Fruit fly (Drosophila melanogaster) whole organism, embryonic: ENCODE data around the gene Arfip.

Experiments used
- B-H1 ChIP-seq: fragments of 200-800 bp; sonication (Bioruptor generic); IDR thresholded peaks from 3 replicates; pipeline ENCODE4 v1.3.6; 2022; ENCODE audit warnings: missing biosample characterization, missing genetic modification characterization
- B-H2 ChIP-seq: fragments of 200-800 bp; sonication (Bioruptor generic); optimal IDR thresholded peaks from 2 replicates; lab custom pipeline; 2018; ENCODE audit warnings: missing biosample characterization, mild to moderate bottlenecking, missing genetic modification characterization
- Bteb2 ChIP-seq: fragments of 200-800 bp; sonication (Bioruptor generic); optimal IDR thresholded peaks from 2 replicates; lab custom pipeline; 2016; ENCODE audit warnings: missing biosample characterization, missing genetic modification characterization
- CG10147 ChIP-seq: fragments of 200-800 bp; sonication (Bioruptor generic); optimal IDR thresholded peaks from 2 replicates; lab custom pipeline; 2019; ENCODE audit warnings: missing biosample characterization, mild to moderate bottlenecking, missing genetic modification characterization, moderate library complexity
- CG11247 ChIP-seq: fragments of 200-800 bp; sonication (Bioruptor generic); IDR thresholded peaks from 2 replicates; pipeline ENCODE4 v1.3.6; 2022; ENCODE audit warnings: missing biosample characterization, missing genetic modification characterization
- CG13296 ChIP-seq: fragments of 200-800 bp; sonication (Bioruptor generic); optimal IDR thresholded peaks from 3 replicates; lab custom pipeline; 2018; ENCODE audit warnings: missing biosample characterization, mild to moderate bottlenecking, missing genetic modification characterization
- CG15011 ChIP-seq: fragments of 200-800 bp; sonication (Bioruptor generic); optimal IDR thresholded peaks from 3 replicates; lab custom pipeline; 2018; ENCODE audit warnings: missing biosample characterization, mild to moderate bottlenecking, missing genetic modification characterization
- CG1602 ChIP-seq: fragments of 200-800 bp; sonication (Bioruptor generic); optimal IDR thresholded peaks from 3 replicates; lab custom pipeline; 2016; ENCODE audit warnings: missing biosample characterization, missing genetic modification characterization
- CG16779 ChIP-seq: fragments of 200-800 bp; sonication (Bioruptor generic); IDR thresholded peaks from 2 replicates; pipeline ENCODE4 v1.3.6; 2022; ENCODE audit warnings: missing biosample characterization, missing genetic modification characterization
- CG17385 ChIP-seq: fragments of 200-800 bp; sonication (Bioruptor generic); optimal IDR thresholded peaks from 3 replicates; lab custom pipeline; 2018; ENCODE audit warnings: missing biosample characterization, mild to moderate bottlenecking, missing genetic modification characterization
- CG18262 ChIP-seq: fragments of 200-800 bp; optimal IDR thresholded peaks from 3 replicates; lab custom pipeline; 2019; ENCODE audit warnings: missing biosample characterization, mild to moderate bottlenecking, missing genetic modification characterization, moderate library complexity
- CG2120 ChIP-seq: fragments of 200-800 bp; sonication (Bioruptor generic); optimal IDR thresholded peaks from 3 replicates; lab custom pipeline; 2016; ENCODE audit warnings: missing biosample characterization, missing genetic modification characterization
- CG2678 ChIP-seq: fragments of 200-800 bp; sonication (Bioruptor generic); optimal IDR thresholded peaks from 3 replicates; lab custom pipeline; 2019; ENCODE audit warnings: missing biosample characterization, mild to moderate bottlenecking, missing genetic modification characterization, moderate library complexity
- CG31388 ChIP-seq: fragments of 200-800 bp; sonication (Bioruptor generic); optimal IDR thresholded peaks from 2 replicates; lab custom pipeline; 2016; ENCODE audit warnings: missing biosample characterization, missing genetic modification characterization
- CG32772 ChIP-seq: fragments of 200-800 bp; sonication (Bioruptor generic); IDR thresholded peaks from 2 replicates; pipeline ENCODE4 v1.3.6; 2022; ENCODE audit warnings: missing biosample characterization, missing genetic modification characterization
- CG3726 ChIP-seq: fragments of 200-800 bp; sonication (Bioruptor generic); IDR thresholded peaks from 3 replicates; pipeline ENCODE4, ENCODE4 v1.3.6; 2022; ENCODE audit warnings: missing biosample characterization, missing genetic modification characterization
- CG5953 ChIP-seq: fragments of 200-800 bp; sonication (Bioruptor generic); IDR thresholded peaks from 2 replicates; pipeline ENCODE4 v1.3.6; 2022; ENCODE audit warnings: missing biosample characterization, missing genetic modification characterization
- CG6683 ChIP-seq: fragments of 200-800 bp; sonication (Bioruptor generic); optimal IDR thresholded peaks from 2 replicates; lab custom pipeline; 2017; ENCODE audit warnings: missing biosample characterization, mild to moderate bottlenecking, missing genetic modification characterization, missing genetic modification reagents
- CG6813 ChIP-seq: fragments of 200-800 bp; sonication (Bioruptor generic); optimal IDR thresholded peaks from 2 replicates; lab custom pipeline; 2017; ENCODE audit warnings: missing biosample characterization, missing genetic modification characterization, mild to moderate bottlenecking, moderate library complexity, missing genetic modification reagents
- CG7963 ChIP-seq: fragments of 200-800 bp; sonication (Bioruptor generic); IDR thresholded peaks from 3 replicates; pipeline ENCODE4 v1.3.6; 2022; ENCODE audit warnings: missing biosample characterization, missing genetic modification characterization; ENCODE audit not compliant: partially characterized antibody
- Dbx ChIP-seq: fragments of 200-800 bp; sonication (Bioruptor generic); IDR thresholded peaks from 3 replicates; pipeline ENCODE4 v1.3.6; 2022; ENCODE audit warnings: missing biosample characterization, missing genetic modification characterization
- Dref ChIP-seq: fragments of 200-800 bp; sonication (Bioruptor generic); IDR thresholded peaks from 2 replicates; pipeline ENCODE4 v1.3.6; 2022; ENCODE audit warnings: missing biosample characterization, missing genetic modification characterization
- HmgD ChIP-seq: fragments of 200-800 bp; sonication (Bioruptor generic); optimal IDR thresholded peaks from 3 replicates; lab custom pipeline; 2016; ENCODE audit warnings: missing biosample characterization, missing genetic modification characterization
- Hmr ChIP-seq: fragments of 200-800 bp; sonication (Bioruptor generic); optimal IDR thresholded peaks from 3 replicates; lab custom pipeline; 2017; ENCODE audit warnings: mild to moderate bottlenecking, missing biosample characterization, missing genetic modification reagents, missing genetic modification characterization
- Hr3 ChIP-seq: fragments of 200-800 bp; sonication (Bioruptor generic); optimal IDR thresholded peaks from 3 replicates; lab custom pipeline; 2016; ENCODE audit warnings: missing biosample characterization, missing genetic modification characterization
- Hr39 ChIP-seq: fragments of >200 bp; optimal IDR thresholded peaks from 2 replicates; lab custom pipeline; 2017
- Nf-YC ChIP-seq: fragments of 200-800 bp; optimal IDR thresholded peaks from 3 replicates; lab custom pipeline; 2019; ENCODE audit warnings: missing biosample characterization, mild to moderate bottlenecking, missing genetic modification characterization, moderate library complexity
- Side ChIP-seq: fragments of 200-800 bp; sonication (Bioruptor generic); optimal IDR thresholded peaks from 2 replicates; lab custom pipeline; 2016; ENCODE audit warnings: missing biosample characterization, missing genetic modification characterization
- Sox100B ChIP-seq: fragments of 200-800 bp; sonication (Bioruptor generic); optimal IDR thresholded peaks from 3 replicates; lab custom pipeline; 2018; ENCODE audit warnings: missing biosample characterization, mild to moderate bottlenecking, missing genetic modification characterization
- Stat92E ChIP-seq, 3 experiments: fragments of >200 bp in 2 of 3; fragments of 200-800 bp in 1 of 3; sonication (Bioruptor generic) in 1 of 3; optimal IDR thresholded peaks; 2 replicates each; lab custom pipeline; 2017 to 2019; ENCODE audit warnings: missing biosample characterization in 3 of 3, missing genetic modification characterization in 3 of 3, mild to moderate bottlenecking in 1 of 3, moderate library complexity in 1 of 3
- bab2 ChIP-seq: fragments of 200-800 bp; sonication (Bioruptor generic); optimal IDR thresholded peaks from 2 replicates; lab custom pipeline; 2016; ENCODE audit warnings: missing biosample characterization, missing genetic modification characterization
- cas ChIP-seq: fragments of 200-800 bp; sonication (Bioruptor generic); IDR thresholded peaks from 2 replicates; pipeline ENCODE4 v1.3.6; 2022; ENCODE audit warnings: missing biosample characterization, missing genetic modification characterization
- chif ChIP-seq, 2 experiments: fragments of 200-800 bp; sonication (Bioruptor generic); optimal IDR thresholded peaks; 3 replicates each; lab custom pipeline; 2016; ENCODE audit warnings: missing biosample characterization in 2 of 2, missing genetic modification characterization in 2 of 2
- chinmo ChIP-seq: fragments of 200-800 bp; sonication (Bioruptor generic); IDR thresholded peaks from 4 replicates; pipeline ENCODE4 v1.3.6; 2022; ENCODE audit warnings: missing biosample characterization, missing genetic modification characterization; ENCODE audit not compliant: partially characterized antibody
- corto ChIP-seq: fragments of 200-800 bp; sonication (Bioruptor generic); optimal IDR thresholded peaks from 2 replicates; lab custom pipeline; 2016; ENCODE audit warnings: missing biosample characterization, mild to moderate bottlenecking, missing genetic modification characterization, moderate library complexity
- ewg ChIP-seq: fragments of 200-800 bp; sonication (Bioruptor generic); optimal IDR thresholded peaks from 3 replicates; lab custom pipeline; 2017; ENCODE audit warnings: mild to moderate bottlenecking, missing biosample characterization, missing genetic modification reagents, missing genetic modification characterization
- exex ChIP-seq: fragments of 200-800 bp; sonication (Bioruptor generic); optimal IDR thresholded peaks from 4 replicates; lab custom pipeline; 2018; ENCODE audit warnings: missing biosample characterization, mild to moderate bottlenecking, missing genetic modification characterization, moderate library complexity
- eyg ChIP-seq: fragments of 200-800 bp; sonication (Bioruptor generic); optimal IDR thresholded peaks from 3 replicates; lab custom pipeline; 2016; ENCODE audit warnings: missing biosample characterization, missing genetic modification characterization
- fd64A ChIP-seq: fragments of 200-800 bp; sonication (Bioruptor generic); optimal IDR thresholded peaks from 3 replicates; lab custom pipeline; 2018; ENCODE audit warnings: missing biosample characterization, mild to moderate bottlenecking, missing genetic modification characterization
- hkb ChIP-seq, 2 experiments: fragments of 200-800 bp in 1 of 2; fragments of >200 bp in 1 of 2; sonication (Bioruptor generic) in 1 of 2; IDR thresholded peaks in 1 of 2; optimal IDR thresholded peaks in 1 of 2; 2 replicates each; pipeline versions ENCODE4 v1.3.6 to Lab custom; 2017 to 2022; ENCODE audit warnings: missing biosample characterization in 1 of 2, missing genetic modification characterization in 1 of 2
- klu ChIP-seq: fragments of 200-800 bp; sonication (Bioruptor generic); IDR thresholded peaks from 2 replicates; pipeline ENCODE4 v1.3.6; 2022; ENCODE audit warnings: missing biosample characterization, missing genetic modification characterization
- lmd ChIP-seq: fragments of 200-800 bp; sonication (Bioruptor generic); IDR thresholded peaks from 2 replicates; pipeline ENCODE4 v1.3.6; 2022; ENCODE audit warnings: missing biosample characterization, missing genetic modification characterization
- mirr ChIP-seq: fragments of 200-800 bp; sonication (Bioruptor generic); optimal IDR thresholded peaks from 3 replicates; lab custom pipeline; 2018; ENCODE audit warnings: missing biosample characterization, mild to moderate bottlenecking, missing genetic modification characterization
- nerfin-2 ChIP-seq: fragments of 200-800 bp; sonication (Bioruptor generic); IDR thresholded peaks from 2 replicates; pipeline ENCODE4 v1.3.6; 2022; ENCODE audit warnings: missing biosample characterization, missing genetic modification characterization; ENCODE audit not compliant: partially characterized antibody
- nom ChIP-seq: fragments of 200-800 bp; sonication (Bioruptor generic); optimal IDR thresholded peaks from 2 replicates; lab custom pipeline; 2017; ENCODE audit warnings: missing biosample characterization, missing genetic modification characterization, mild to moderate bottlenecking, moderate library complexity, missing genetic modification reagents
- phol ChIP-seq: fragments of 200-800 bp; sonication (Bioruptor generic); optimal IDR thresholded peaks from 3 replicates; lab custom pipeline; 2018; ENCODE audit warnings: missing biosample characterization, mild to moderate bottlenecking, missing genetic modification characterization, moderate library complexity
- ssp ChIP-seq: fragments of 200-800 bp; sonication (Bioruptor generic); IDR thresholded peaks from 2 replicates; pipeline ENCODE4 v1.3.6; 2022; ENCODE audit warnings: missing biosample characterization, missing genetic modification characterization
- tin ChIP-seq: fragments of 200-800 bp; sonication (Bioruptor generic); optimal IDR thresholded peaks from 3 replicates; lab custom pipeline; 2016; ENCODE audit warnings: missing biosample characterization, missing genetic modification characterization
- ttk ChIP-seq: fragments of 200-800 bp; sonication (Bioruptor generic); IDR thresholded peaks from 2 replicates; pipeline ENCODE4 v2.1.2; 2022; ENCODE audit warnings: missing biosample characterization, missing genetic modification characterization
- tup ChIP-seq: fragments of 200-800 bp; sonication (Bioruptor generic); optimal IDR thresholded peaks from 2 replicates; lab custom pipeline; 2016; ENCODE audit warnings: missing biosample characterization, mild to moderate bottlenecking, missing genetic modification characterization, moderate library complexity
- zf30C ChIP-seq: fragments of 200-800 bp; sonication (Bioruptor generic); optimal IDR thresholded peaks from 3 replicates; lab custom pipeline; 2018; ENCODE audit warnings: missing biosample characterization, mild to moderate bottlenecking, missing genetic modification characterization

Arfip gene

dm6 chr3R:11269013-11269412 lies 34.2 kb upstream of the Arfip start (continued):
- no peak for TF ChIP-seq CG32772 (GFP tag; lab: Robert Waterston, UW)
- no peak for TF ChIP-seq B-H1 (GFP tag; lab: Robert Waterston, UW)
- TF ChIP-seq CG10147 (GFP tag; lab: Kevin White, UChicago), result no peak
- peak; percentile 71 for TF ChIP-seq CG17385 (GFP tag; lab: Kevin White, UChicago)
- TF ChIP-seq CG1602 (GFP tag; lab: Kevin White, UChicago), result peak; percentile 51
- no peak for TF ChIP-seq klu (GFP tag; lab: Robert Waterston, UW)
- TF ChIP-seq CG5953 (GFP tag; lab: Robert Waterston, UW), result no peak; the same call in 1 of the 2 replicates
- no peak for TF ChIP-seq Stat92E (GFP tag; optimal IDR thresholded peaks at IDR 0.05; lab: Kevin White, UChicago)
- TF ChIP-seq CG16779 (GFP tag; lab: Robert Waterston, UW), result no peak
- no peak for TF ChIP-seq bab2
- TF ChIP-seq nerfin-2, result no peak
- TF ChIP-seq CG15011 (GFP tag; lab: Kevin White, UChicago), result peak; percentile 31
- TF ChIP-seq CG2678 (tag; lab: Kevin White, UChicago), result no peak
- TF ChIP-seq Nf-YC, result peak; percentile 62
- no peak for TF ChIP-seq ttk
- no peak for TF ChIP-seq CG13296 (GFP tag; lab: Kevin White, UChicago)
- TF ChIP-seq exex, result no peak
- TF ChIP-seq Hr3 (GFP tag; lab: Kevin White, UChicago), result peak; percentile 45
- peak; percentile 15; the same call in 1 of the 2 replicates for TF ChIP-seq lmd (GFP tag; lab: Robert Waterston, UW)
- TF ChIP-seq mirr (GFP tag; lab: Kevin White, UChicago), result no peak
- TF ChIP-seq nom (GFP tag; lab: Kevin White, UChicago), result peak; percentile 24
- TF ChIP-seq CG3726 (GFP tag; lab: Robert Waterston, UW), result 0 out of 3 replicates have a peak, but pooled peaks have one; percentile 41
- TF ChIP-seq zf30C (GFP tag; lab: Kevin White, UChicago), result peak; percentile 35
- TF ChIP-seq corto (GFP tag; lab: Kevin White, UChicago), result no peak
- TF ChIP-seq CG6683, result no peak
- TF ChIP-seq CG2120 (GFP tag; lab: Kevin White, UChicago), result no peak
- TF ChIP-seq CG18262 (tag; lab: Kevin White, UChicago), result no peak
- peak; percentile 71 for TF ChIP-seq tin (GFP tag; lab: Kevin White, UChicago)
- peak; percentile 67 for TF ChIP-seq eyg (GFP tag; lab: Kevin White, UChicago)
- TF ChIP-seq fd64A (GFP tag; lab: Kevin White, UChicago), result peak; percentile 66
- peak in 1 of 2 experiments; percentile 75 for TF ChIP-seq chif (GFP tag; optimal IDR thresholded peaks at IDR 0.05; lab: Kevin White, UChicago)
- TF ChIP-seq Hr39 (lab: Kevin White, UChicago), result no peak
- TF ChIP-seq CG7963 (GFP tag; lab: Robert Waterston, UW), result no peak
- peak; percentile 65 for TF ChIP-seq Hmr (GFP tag; lab: Kevin White, UChicago)
- TF ChIP-seq CG11247 (GFP tag; lab: Robert Waterston, UW), result no peak; the same call in 1 of the 2 replicates
- no peak for TF ChIP-seq Dref
- TF ChIP-seq Sox100B (GFP tag; lab: Kevin White, UChicago), result peak; percentile 72
- TF ChIP-seq tup (GFP tag; lab: Kevin White, UChicago), result no peak
- TF ChIP-seq ewg (GFP tag; lab: Kevin White, UChicago), result peak; percentile 65
- no peak for TF ChIP-seq chinmo (GFP tag; lab: Robert Waterston, UW)
- no peak for TF ChIP-seq Dbx (GFP tag; lab: Robert Waterston, UW)
- no peak for TF ChIP-seq B-H2 (GFP tag; lab: Kevin White, UChicago)
- peak; percentile 82 for TF ChIP-seq CG6813 (GFP tag; lab: Kevin White, UChicago)
- peak; percentile 48 for TF ChIP-seq phol (tag; lab: Kevin White, UChicago)
- no peak for TF ChIP-seq HmgD
- peak; percentile 15 for TF ChIP-seq CG31388
- TF ChIP-seq hkb (optimal IDR thresholded peaks at IDR 0.05; lab: Kevin White, UChicago), result no peak
- no peak for TF ChIP-seq hkb (GFP tag; IDR thresholded peaks at IDR 0.05; lab: Robert Waterston, UW)
- TF ChIP-seq ssp (GFP tag; lab: Robert Waterston, UW), result no peak
- TF ChIP-seq Bteb2, result no peak
- TF ChIP-seq cas (GFP tag; lab: Robert Waterston, UW), result no peak
- no peak for TF ChIP-seq Side (GFP tag; lab: Kevin White, UChicago)
